Fruit fly (Drosophila melanogaster) whole organism, adult: ENCODE results near the gene mtTFB1.

Source experiments
- CG1620 ChIP-seq: fragments of 200-800 bp; sonication (Bioruptor generic); optimal IDR thresholded peaks from 2 replicates; lab custom pipeline; 2016; ENCODE audit warnings: missing biosample characterization, missing genetic modification characterization
- CG7045 ChIP-seq: fragments of 200-800 bp; sonication (Bioruptor generic); optimal IDR thresholded peaks from 2 replicates; lab custom pipeline; 2017; ENCODE audit warnings: missing biosample characterization, mild to moderate bottlenecking, missing genetic modification characterization
- Clk ChIP-seq: fragments of 200-800 bp; sonication (Bioruptor generic); optimal IDR thresholded peaks from 2 replicates; lab custom pipeline; 2017; ENCODE audit warnings: missing biosample characterization, missing genetic modification characterization
- Crg-1 ChIP-seq: fragments of 200-800 bp; sonication (Bioruptor generic); optimal IDR thresholded peaks from 2 replicates; lab custom pipeline; 2016; ENCODE audit warnings: missing biosample characterization, missing genetic modification characterization
- Mnt ChIP-seq: fragments of 200-800 bp; sonication (Bioruptor generic); optimal IDR thresholded peaks from 2 replicates; lab custom pipeline; 2016; ENCODE audit warnings: missing biosample characterization, mild to moderate bottlenecking, missing genetic modification characterization
- tj ChIP-seq: fragments of 200-800 bp; sonication (Bioruptor generic); optimal IDR thresholded peaks from 3 replicates; lab custom pipeline; 2017; ENCODE audit warnings: missing biosample characterization, mild to moderate bottlenecking, missing genetic modification characterization, moderate library complexity

dm6 chr3L:11720780-11721179 lies 12.0 kb downstream of the mtTFB1 start, which contains the start of gene Bmcp:
- TF ChIP-seq Clk (GFP tag; lab: Kevin White, UChicago) = no peak
- TF ChIP-seq CG7045 (GFP tag; lab: Kevin White, UChicago) = no peak
- TF ChIP-seq tj (GFP tag; lab: Kevin White, UChicago) = no peak
- no peak for TF ChIP-seq CG1620 (GFP tag; lab: Kevin White, UChicago)
- no peak for TF ChIP-seq Crg-1 (GFP tag; lab: Kevin White, UChicago)
- no peak for TF ChIP-seq Mnt
